Worm (Caenorhabditis elegans): ENCODE results near the gene nhr-86.

DNA sequence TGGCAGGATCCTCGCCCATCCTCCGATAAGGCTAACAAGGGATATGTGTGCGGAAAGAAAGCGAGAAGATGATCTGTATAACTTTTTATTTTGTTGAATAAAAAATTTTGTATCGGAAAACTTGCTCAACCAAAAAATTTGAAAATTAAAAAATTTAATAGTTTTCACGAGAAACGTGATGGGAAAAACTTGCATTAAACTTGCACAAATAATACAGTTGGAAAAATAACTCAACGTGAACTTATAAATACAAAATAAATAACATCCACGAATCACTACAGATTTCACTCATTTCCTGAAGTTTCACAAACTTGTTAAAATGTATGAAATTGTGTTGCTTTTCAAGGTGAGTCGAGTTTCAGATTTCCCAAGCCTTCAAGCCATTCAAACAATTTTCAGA, 32.4 kb upstream of the nhr-86 start, which contains the start of gene F36F12.7:
- no peak for TF ChIP-seq zag-1 (tag; optimal IDR thresholded peaks at IDR 0.05)
- no peak for TF ChIP-seq unc-62 (GFP tag; optimal IDR thresholded peaks at IDR 0.05)
- no peak for TF ChIP-seq hlh-4 (tag; optimal IDR thresholded peaks at IDR 0.05)
- no peak for TF ChIP-seq nhr-77 (tag; optimal IDR thresholded peaks at IDR 0.05)
- TF ChIP-seq fos-1 (tag; optimal IDR thresholded peaks at IDR 0.05): no peak
- TF ChIP-seq nhr-90 (tag; optimal IDR thresholded peaks at IDR 0.05; ENCODE audit: poor library complexity): no peak
- TF ChIP-seq ceh-8 (GFP tag; optimal IDR thresholded peaks at IDR 0.05): no peak
- no peak for TF ChIP-seq snpc-4 (tag; optimal IDR thresholded peaks at IDR 0.05)
- no peak for TF ChIP-seq aly-2 (tag; optimal IDR thresholded peaks at IDR 0.05)
- no peak for TF ChIP-seq ztf-11 (tag; optimal IDR thresholded peaks at IDR 0.05)
- TF ChIP-seq mep-1 (tag; optimal IDR thresholded peaks at IDR 0.05): no peak
- TF ChIP-seq efl-1 (optimal IDR thresholded peaks at IDR 0.05): no peak
- TF ChIP-seq efl-1 (GFP tag; optimal IDR thresholded peaks at IDR 0.05 in 1 of 2): no peak
- TF ChIP-seq unc-30 (tag; optimal IDR thresholded peaks at IDR 0.05): no peak
